Fruit fly (Drosophila melanogaster) whole organism, embryonic: ENCODE data around the gene CG5107.

Experiments
- ATbp ChIP-seq: fragments of 200-800 bp; sonication (Bioruptor generic); optimal IDR thresholded peaks from 2 replicates; lab custom pipeline; 2017; ENCODE audit warnings: missing biosample characterization, mild to moderate bottlenecking, missing genetic modification characterization, missing genetic modification reagents
- Blimp-1 ChIP-seq: fragments of 200-800 bp; sonication (Bioruptor generic); optimal IDR thresholded peaks from 3 replicates; lab custom pipeline; 2018; ENCODE audit warnings: missing biosample characterization, missing genetic modification characterization, mild to moderate bottlenecking, moderate library complexity, missing genetic modification reagents
- C15 ChIP-seq: fragments of 200-800 bp; sonication (Bioruptor generic); IDR thresholded peaks from 3 replicates; pipeline ENCODE4 v1.3.6; 2022; ENCODE audit warnings: missing biosample characterization, missing genetic modification characterization
- CG10431 ChIP-seq: fragments of 200-800 bp; sonication (Bioruptor generic); optimal IDR thresholded peaks from 3 replicates; lab custom pipeline; 2018; ENCODE audit warnings: missing biosample characterization, mild to moderate bottlenecking, missing genetic modification characterization
- CG12071 ChIP-seq: fragments of 200-800 bp; sonication (Bioruptor generic); optimal IDR thresholded peaks from 3 replicates; lab custom pipeline; 2018; ENCODE audit warnings: missing biosample characterization, mild to moderate bottlenecking, missing genetic modification characterization
- CG13296 ChIP-seq: fragments of 200-800 bp; sonication (Bioruptor generic); optimal IDR thresholded peaks from 3 replicates; lab custom pipeline; 2018; ENCODE audit warnings: missing biosample characterization, mild to moderate bottlenecking, missing genetic modification characterization
- CG14014 ChIP-seq: fragments of 200-800 bp; sonication (Bioruptor generic); IDR thresholded peaks from 2 replicates; pipeline ENCODE4 v1.3.6; 2022; ENCODE audit warnings: missing biosample characterization, missing genetic modification characterization
- CG15269 ChIP-seq: fragments of 200-800 bp; sonication (Bioruptor generic); optimal IDR thresholded peaks from 2 replicates; lab custom pipeline; 2018; ENCODE audit warnings: missing biosample characterization, mild to moderate bottlenecking, missing genetic modification characterization, moderate library complexity
- CG1529 ChIP-seq: fragments of 200-800 bp; sonication (Bioruptor generic); optimal IDR thresholded peaks from 3 replicates; lab custom pipeline; 2018; ENCODE audit warnings: missing biosample characterization, missing genetic modification characterization
- CG15601 ChIP-seq: fragments of 200-800 bp; sonication (Bioruptor generic); optimal IDR thresholded peaks from 3 replicates; lab custom pipeline; 2019; ENCODE audit warnings: missing biosample characterization, mild to moderate bottlenecking, missing genetic modification characterization, moderate library complexity
- CG18262 ChIP-seq: fragments of 200-800 bp; optimal IDR thresholded peaks from 3 replicates; lab custom pipeline; 2019; ENCODE audit warnings: missing biosample characterization, mild to moderate bottlenecking, missing genetic modification characterization, moderate library complexity
- CG6254 ChIP-seq: fragments of 200-800 bp; sonication (Bioruptor generic); optimal IDR thresholded peaks from 3 replicates; lab custom pipeline; 2017; ENCODE audit warnings: mild to moderate bottlenecking, missing biosample characterization, missing genetic modification reagents, missing genetic modification characterization
- CG7963 ChIP-seq: fragments of 200-800 bp; sonication (Bioruptor generic); IDR thresholded peaks from 3 replicates; pipeline ENCODE4 v1.3.6; 2022; ENCODE audit warnings: missing biosample characterization, missing genetic modification characterization; ENCODE audit not compliant: partially characterized antibody
- CG8281 ChIP-seq: fragments of 200-800 bp; sonication (Bioruptor generic); optimal IDR thresholded peaks from 2 replicates; lab custom pipeline; 2018; ENCODE audit warnings: missing biosample characterization, mild to moderate bottlenecking, missing genetic modification characterization, moderate library complexity
- CoRest ChIP-seq: fragments of 200-800 bp; sonication (Bioruptor generic); optimal IDR thresholded peaks from 3 replicates; lab custom pipeline; 2018; ENCODE audit warnings: missing biosample characterization, mild to moderate bottlenecking, missing genetic modification characterization, moderate library complexity
- D ChIP-seq, 2 experiments: fragments of 200-800 bp in 1 of 2; fragments of >200 bp in 1 of 2; sonication (Bioruptor generic) in 1 of 2; optimal IDR thresholded peaks; 2 replicates in 1 of 2; 3 replicates in 1 of 2; lab custom pipeline; 2017; ENCODE audit warnings: mild to moderate bottlenecking in 1 of 2, missing biosample characterization in 1 of 2, missing genetic modification characterization in 1 of 2, missing genetic modification reagents in 1 of 2
- Eip74EF ChIP-seq, 2 experiments: fragments of 200-800 bp in 1 of 2; fragments of >200 bp in 1 of 2; sonication (Bioruptor generic) in 1 of 2; optimal IDR thresholded peaks; 2 replicates each; lab custom pipeline; 2017 to 2019; ENCODE audit warnings: missing biosample characterization in 2 of 2, missing genetic modification characterization in 2 of 2, mild to moderate bottlenecking in 1 of 2, moderate library complexity in 1 of 2
- Hmr ChIP-seq: fragments of 200-800 bp; sonication (Bioruptor generic); optimal IDR thresholded peaks from 3 replicates; lab custom pipeline; 2017; ENCODE audit warnings: mild to moderate bottlenecking, missing biosample characterization, missing genetic modification reagents, missing genetic modification characterization
- Hr78 ChIP-seq, 2 experiments: fragments of 200-800 bp in 1 of 2; fragments of >200 bp in 1 of 2; sonication (Bioruptor generic) in 1 of 2; optimal IDR thresholded peaks; 2 replicates each; lab custom pipeline; 2017 to 2019; ENCODE audit warnings: missing biosample characterization in 2 of 2, missing genetic modification characterization in 2 of 2, mild to moderate bottlenecking in 1 of 2, moderate library complexity in 1 of 2
- Oli ChIP-seq: fragments of 200-800 bp; sonication (Bioruptor generic); optimal IDR thresholded peaks from 2 replicates; lab custom pipeline; 2018; ENCODE audit warnings: missing biosample characterization, mild to moderate bottlenecking, missing genetic modification characterization, moderate library complexity
- Xrp1 ChIP-seq: fragments of 200-800 bp; sonication (Bioruptor generic); IDR thresholded peaks from 2 replicates; pipeline ENCODE4 v1.3.6; 2022; ENCODE audit warnings: missing biosample characterization, missing genetic modification characterization
- ab ChIP-seq: fragments of 200-800 bp; sonication (Bioruptor generic); optimal IDR thresholded peaks from 2 replicates; lab custom pipeline; 2016; ENCODE audit warnings: missing biosample characterization, missing genetic modification characterization
- chif ChIP-seq, 2 experiments: fragments of 200-800 bp; sonication (Bioruptor generic); optimal IDR thresholded peaks; 3 replicates each; lab custom pipeline; 2016; ENCODE audit warnings: missing biosample characterization in 2 of 2, missing genetic modification characterization in 2 of 2
- chinmo ChIP-seq: fragments of 200-800 bp; sonication (Bioruptor generic); IDR thresholded peaks from 4 replicates; pipeline ENCODE4 v1.3.6; 2022; ENCODE audit warnings: missing biosample characterization, missing genetic modification characterization; ENCODE audit not compliant: partially characterized antibody
- dmrt11E ChIP-seq: fragments of 200-800 bp; sonication (Bioruptor generic); optimal IDR thresholded peaks from 3 replicates; lab custom pipeline; 2018; ENCODE audit warnings: missing biosample characterization, mild to moderate bottlenecking, missing genetic modification characterization, moderate library complexity
- gro ChIP-seq: fragments of 200-800 bp; sonication (Bioruptor generic); optimal IDR thresholded peaks from 2 replicates; lab custom pipeline; 2016; ENCODE audit warnings: missing biosample characterization, missing genetic modification characterization
- insv ChIP-seq, 2 experiments: fragments of 200-800 bp; sonication (Bioruptor generic); optimal IDR thresholded peaks; 3 replicates each; lab custom pipeline; 2016 to 2018; ENCODE audit warnings: missing biosample characterization in 2 of 2, missing genetic modification characterization in 2 of 2
- lbe ChIP-seq: fragments of 200-800 bp; sonication (Bioruptor generic); optimal IDR thresholded peaks from 2 replicates; lab custom pipeline; 2016; ENCODE audit warnings: missing biosample characterization, mild to moderate bottlenecking, missing genetic modification characterization
- maf-S ChIP-seq: fragments of 200-800 bp; sonication (Bioruptor generic); optimal IDR thresholded peaks from 2 replicates; lab custom pipeline; 2016; ENCODE audit warnings: missing biosample characterization, missing genetic modification characterization
- mirr ChIP-seq: fragments of 200-800 bp; sonication (Bioruptor generic); optimal IDR thresholded peaks from 3 replicates; lab custom pipeline; 2018; ENCODE audit warnings: missing biosample characterization, mild to moderate bottlenecking, missing genetic modification characterization
- oc ChIP-seq: fragments of 200-800 bp; sonication (Bioruptor generic); optimal IDR thresholded peaks from 2 replicates; lab custom pipeline; 2018; ENCODE audit warnings: missing biosample characterization, mild to moderate bottlenecking, missing genetic modification characterization, moderate library complexity
- onecut ChIP-seq: fragments of 200-800 bp; sonication (Bioruptor generic); IDR thresholded peaks from 2 replicates; pipeline ENCODE4 v1.3.6; 2022; ENCODE audit warnings: missing biosample characterization, missing genetic modification characterization
- run ChIP-seq: fragments of 200-800 bp; sonication (Bioruptor generic); optimal IDR thresholded peaks from 3 replicates; lab custom pipeline; 2018; ENCODE audit warnings: missing biosample characterization, mild to moderate bottlenecking, missing genetic modification characterization
- sc ChIP-seq, 3 experiments: fragments of >200 bp in 2 of 3; fragments of 200-800 bp in 1 of 3; sonication (Bioruptor generic) in 1 of 3; optimal IDR thresholded peaks; 2 replicates in 2 of 3; 3 replicates in 1 of 3; lab custom pipeline; 2017; ENCODE audit warnings: mild to moderate bottlenecking in 1 of 3, missing biosample characterization in 1 of 3, missing genetic modification characterization in 1 of 3, missing genetic modification reagents in 1 of 3
- sd ChIP-seq: fragments of 200-800 bp; sonication (Bioruptor generic); optimal IDR thresholded peaks from 3 replicates; lab custom pipeline; 2018; ENCODE audit warnings: missing biosample characterization, mild to moderate bottlenecking, missing genetic modification characterization, moderate library complexity
- sens ChIP-seq: fragments of 200-800 bp; sonication (Bioruptor generic); peaks from one replicate; lab custom pipeline; 2016; ENCODE audit warnings: missing biosample characterization, missing genetic modification characterization
- unpg ChIP-seq: fragments of 200-800 bp; sonication (Bioruptor generic); optimal IDR thresholded peaks from 3 replicates; lab custom pipeline; 2018; ENCODE audit warnings: missing biosample characterization, mild to moderate bottlenecking, missing genetic modification characterization, moderate library complexity
- vvl ChIP-seq: fragments of 200-800 bp; sonication (Bioruptor generic); IDR thresholded peaks from 2 replicates; pipeline ENCODE4 v1.3.6; 2022; ENCODE audit warnings: missing biosample characterization, missing genetic modification characterization

CG5107 gene

dm6 chr3R:25543565-25544317 is 38.8 kb downstream of the CG5107 start (continued):
- peak; percentile 33 for TF ChIP-seq dmrt11E (tag; lab: Kevin White, UChicago)
- TF ChIP-seq Xrp1 (GFP tag; lab: Robert Waterston, UW): 0 out of 2 replicates have a peak, but pooled peaks have one; percentile 17
- peak in 1 of 2 experiments; percentile 1 for TF ChIP-seq Hr78 (GFP tag; optimal IDR thresholded peaks at IDR 0.05; lab: Kevin White, UChicago)
- no peak for TF ChIP-seq CG7963 (GFP tag; lab: Robert Waterston, UW)
- peak; percentile 26 for TF ChIP-seq CoRest (tag; lab: Kevin White, UChicago)
- TF ChIP-seq CG1529 (GFP tag; lab: Kevin White, UChicago): peak; percentile 15
- TF ChIP-seq lbe: no peak
- TF ChIP-seq CG10431 (GFP tag; lab: Kevin White, UChicago): no peak
- no peak for TF ChIP-seq D (optimal IDR thresholded peaks at IDR 0.05; lab: Kevin White, UChicago)
- TF ChIP-seq D (GFP tag; optimal IDR thresholded peaks at IDR 0.05; lab: Kevin White, UChicago): peak; percentile 12
- peak in 1 of 2 experiments; percentile 11 for TF ChIP-seq chif (GFP tag; optimal IDR thresholded peaks at IDR 0.05; lab: Kevin White, UChicago)
- no peak for TF ChIP-seq sc (optimal IDR thresholded peaks at IDR 0.05; lab: Kevin White, UChicago)
- TF ChIP-seq sc (GFP tag; optimal IDR thresholded peaks at IDR 0.05; lab: Kevin White, UChicago): peak; percentile 5
- TF ChIP-seq CG18262 (tag; lab: Kevin White, UChicago): peak; percentile 6
- TF ChIP-seq unpg (GFP tag; lab: Kevin White, UChicago): peak; percentile 49
- TF ChIP-seq insv (GFP tag; optimal IDR thresholded peaks at IDR 0.05; lab: Kevin White, UChicago): no peak
- TF ChIP-seq chinmo (GFP tag; lab: Robert Waterston, UW): 0 out of 4 replicates have a peak, but pooled peaks have one; percentile 19
- no peak for TF ChIP-seq C15
- TF ChIP-seq ab (GFP tag; lab: Kevin White, UChicago): no peak
- TF ChIP-seq CG12071: peak; percentile 31
- peak; percentile 25 for TF ChIP-seq CG6254
- TF ChIP-seq Hmr (GFP tag; lab: Kevin White, UChicago): peak; percentile 19
- peak; percentile 45 for TF ChIP-seq gro (GFP tag; lab: Kevin White, UChicago)
- peak; percentile 22 for TF ChIP-seq CG13296 (GFP tag; lab: Kevin White, UChicago)
- peak; percentile 21 for TF ChIP-seq CG15269 (tag; lab: Kevin White, UChicago)
- TF ChIP-seq Oli (tag; lab: Kevin White, UChicago): peak; percentile 23
- peak; percentile 63 for TF ChIP-seq mirr (GFP tag; lab: Kevin White, UChicago)
- peak; percentile 8 for TF ChIP-seq CG8281
- TF ChIP-seq ATbp (GFP tag; lab: Kevin White, UChicago): peak; percentile 59
- peak; percentile 20 for TF ChIP-seq Blimp-1 (GFP tag; lab: Kevin White, UChicago)
- TF ChIP-seq maf-S (GFP tag; lab: Kevin White, UChicago): no peak
- peak; percentile 67 for TF ChIP-seq sens (GFP tag; lab: Kevin White, UChicago)
- peak; percentile 16 for TF ChIP-seq sd (tag; lab: Kevin White, UChicago)
- TF ChIP-seq CG15601: peak; percentile 24
- TF ChIP-seq CG14014 (GFP tag; lab: Robert Waterston, UW): 0 out of 2 replicates have a peak, but pooled peaks have one; percentile 17
- TF ChIP-seq, all 482 proteins: peak for 62

dm6 chr3R:25549740-25550139 is 44.7 kb downstream of the CG5107 start:
- TF ChIP-seq run (tag; lab: Kevin White, UChicago) (peak; percentile 55), vvl (peak; percentile 68), Eip74EF (GFP tag; optimal IDR thresholded peaks at IDR 0.05; lab: Kevin White, UChicago) (no peak), oc (tag; lab: Kevin White, UChicago) (peak; percentile 79), onecut (GFP tag; lab: Robert Waterston, UW) (no peak)
